Worm (Caenorhabditis elegans) whole organism, L4 larva: ENCODE results near the gene mdf-1.

ENCODE experiments used
- D1046.2 ChIP-seq: fragments of 200-800 bp; sonication (Bioruptor generic); IDR thresholded peaks from 2 replicates; pipeline ENCODE4 v1.3.6; 2022; ENCODE audit warnings: missing genetic modification characterization, missing compliant biosample characterization
- F26F4.8 ChIP-seq: fragments of 200-800 bp; sonication (Bioruptor generic); conservative IDR thresholded peaks from 2 replicates; pipeline ENCODE4 v1.3.6; 2022; ENCODE audit warnings: missing genetic modification characterization, missing compliant biosample characterization
- T26A8.4 ChIP-seq: fragments of 200-800 bp; sonication (Bioruptor generic); IDR thresholded peaks from 2 replicates; pipeline ENCODE4 v1.3.6; 2022; ENCODE audit warnings: missing genetic modification characterization, missing compliant biosample characterization
- ZK546.5 ChIP-seq, 2 experiments: sonication (generic microtip); optimal IDR thresholded peaks; 2 replicates each; lab custom pipeline; 2017; ENCODE audit warnings: missing biosample characterization in 2 of 2, missing genetic modification characterization in 2 of 2
- aha-1 ChIP-seq: fragments of 150-350 bp; peaks from one replicate; lab custom pipeline; 2014; ENCODE audit warnings: missing biosample characterization, missing genetic modification characterization
- aly-2 ChIP-seq: sonication (generic microtip); optimal IDR thresholded peaks from 2 replicates; lab custom pipeline; 2018; ENCODE audit warnings: missing biosample characterization, missing genetic modification characterization
- ama-1 ChIP-seq: fragments of 150-350 bp; optimal IDR thresholded peaks from 2 replicates; lab custom pipeline; 2014; ENCODE audit warnings: inconsistent platforms, mixed read lengths
- arid-1 ChIP-seq: fragments of 200-800 bp; sonication (Bioruptor generic); conservative IDR thresholded peaks from 2 replicates; pipeline ENCODE4 v1.3.6; 2022; ENCODE audit warnings: missing genetic modification reagents, missing genetic modification characterization, missing compliant biosample characterization
- ceh-20 ChIP-seq: fragments of 200-800 bp; sonication (Bioruptor generic); IDR thresholded peaks from 2 replicates; pipeline ENCODE4 v1.3.6; 2022; ENCODE audit warnings: missing genetic modification reagents, missing genetic modification characterization, missing compliant biosample characterization
- ceh-28 ChIP-seq: fragments of 150-350 bp; optimal IDR thresholded peaks from 2 replicates; lab custom pipeline; 2014; ENCODE audit warnings: missing biosample characterization, missing genetic modification reagents, missing genetic modification characterization
- ceh-62 ChIP-seq: sonication (generic microtip); optimal IDR thresholded peaks from 2 replicates; lab custom pipeline; 2017; ENCODE audit warnings: missing biosample characterization, missing genetic modification characterization
- ces-1 ChIP-seq: fragments of 150-350 bp; sonication (generic microtip); optimal IDR thresholded peaks from 4 replicates; lab custom pipeline; 2014; ENCODE audit warnings: missing biosample characterization, missing genetic modification reagents, missing genetic modification characterization
- cey-2 ChIP-seq: sonication (generic microtip); optimal IDR thresholded peaks from 3 replicates; lab custom pipeline; 2017; ENCODE audit warnings: missing genetic modification characterization, mild to moderate bottlenecking, missing compliant biosample characterization, antibody characterized with exemption, borderline replicate concordance; ENCODE audit not compliant: insufficient read depth
- daf-16 ChIP-seq, 3 experiments: sonication (generic microtip); optimal IDR thresholded peaks; 2 replicates each; lab custom pipeline; 2016 to 2017; ENCODE audit warnings: missing genetic modification characterization in 3 of 3, missing genetic modification reagents in 3 of 3, mild to moderate bottlenecking in 2 of 3, missing compliant biosample characterization in 2 of 3, missing biosample characterization in 1 of 3, moderate library complexity in 1 of 3
- dmd-8 ChIP-seq: fragments of 200-800 bp; sonication (Bioruptor generic); IDR thresholded peaks from 2 replicates; pipeline ENCODE4 v1.3.6; 2022; ENCODE audit warnings: missing genetic modification characterization, missing compliant biosample characterization
- dmd-9 ChIP-seq: fragments of 200-800 bp; sonication (Bioruptor generic); IDR thresholded peaks from 2 replicates; pipeline ENCODE4 v1.3.6; 2022; ENCODE audit warnings: missing genetic modification reagents, missing genetic modification characterization, missing compliant biosample characterization
- dpl-1 ChIP-seq: fragments of 150-350 bp; optimal IDR thresholded peaks from 2 replicates; lab custom pipeline; 2014; ENCODE audit warnings: missing biosample characterization, missing genetic modification reagents, missing genetic modification characterization
- dve-1 ChIP-seq: sonication (generic microtip); optimal IDR thresholded peaks from 2 replicates; lab custom pipeline; 2017; ENCODE audit warnings: antibody characterized with exemption, mild to moderate bottlenecking, missing genetic modification characterization, missing compliant biosample characterization; ENCODE audit not compliant: insufficient read depth
- egl-27 ChIP-seq: sonication (generic microtip); optimal IDR thresholded peaks from 3 replicates; lab custom pipeline; 2017; ENCODE audit warnings: missing biosample characterization, missing genetic modification reagents, missing genetic modification characterization
- egl-43 ChIP-seq: fragments of 200-800 bp; sonication (Bioruptor generic); IDR thresholded peaks from 2 replicates; pipeline ENCODE4 v1.3.6; 2022; ENCODE audit warnings: missing genetic modification reagents, missing genetic modification characterization, missing compliant biosample characterization
- fkh-10 ChIP-seq: fragments of 150-350 bp; optimal IDR thresholded peaks from 2 replicates; lab custom pipeline; 2014; ENCODE audit warnings: missing biosample characterization, missing genetic modification reagents, missing genetic modification characterization
- fos-1 ChIP-seq: fragments of 150-350 bp; optimal IDR thresholded peaks from 2 replicates; lab custom pipeline; 2014; ENCODE audit warnings: missing biosample characterization, missing genetic modification characterization
- hlh-11 ChIP-seq: fragments of 200-800 bp; sonication (Bioruptor generic); optimal IDR thresholded peaks from 2 replicates; lab custom pipeline; 2018; ENCODE audit warnings: mild to moderate bottlenecking, missing genetic modification characterization, missing compliant biosample characterization
- hmg-1.1 ChIP-seq: fragments of 200-800 bp; sonication (Bioruptor generic); IDR thresholded peaks from 2 replicates; pipeline ENCODE4 v1.3.6; 2022; ENCODE audit warnings: missing genetic modification reagents, missing genetic modification characterization, missing compliant biosample characterization
- lim-7 ChIP-seq: fragments of 200-800 bp; sonication (Bioruptor generic); IDR thresholded peaks from 2 replicates; pipeline ENCODE4 v1.3.6; 2022; ENCODE audit warnings: missing genetic modification characterization, missing compliant biosample characterization
- lin-1 ChIP-seq: fragments of 200-800 bp; sonication (Bioruptor generic); IDR thresholded peaks from 2 replicates; pipeline ENCODE4 v1.3.6; 2022; ENCODE audit warnings: missing genetic modification reagents, missing genetic modification characterization, missing compliant biosample characterization
- lin-15B ChIP-seq: fragments of 150-350 bp; sonication (generic microtip); optimal IDR thresholded peaks from 3 replicates; lab custom pipeline; 2014; ENCODE audit warnings: missing biosample characterization, missing genetic modification characterization
- lin-29 ChIP-seq: fragments of 200-800 bp; sonication (Bioruptor generic); IDR thresholded peaks from 2 replicates; pipeline ENCODE4 v1.3.6; 2022; ENCODE audit warnings: missing genetic modification reagents, missing genetic modification characterization, missing compliant biosample characterization
- lin-39 ChIP-seq: fragments of 150-350 bp; optimal IDR thresholded peaks from 2 replicates; lab custom pipeline; 2014; ENCODE audit warnings: missing biosample characterization, missing genetic modification reagents, missing genetic modification characterization
- lir-3 ChIP-seq: sonication (generic microtip); optimal IDR thresholded peaks from 2 replicates; lab custom pipeline; 2016; ENCODE audit warnings: mild to moderate bottlenecking, missing genetic modification characterization, missing compliant biosample characterization
- madf-5 ChIP-seq, 2 experiments: fragments of 200-800 bp; sonication (Bioruptor generic); IDR thresholded peaks; 2 replicates each; pipeline ENCODE4 v1.3.6; 2022; ENCODE audit warnings: missing compliant biosample characterization in 2 of 2, missing genetic modification characterization in 2 of 2
- mdl-1 ChIP-seq, 2 experiments: fragments of 150-350 bp in 1 of 2; sonication (generic microtip) in 1 of 2; optimal IDR thresholded peaks; 2 replicates each; lab custom pipeline; 2014 to 2017; ENCODE audit warnings: missing biosample characterization in 2 of 2, missing genetic modification characterization in 2 of 2
- mep-1 ChIP-seq: fragments of 150-350 bp; sonication (generic microtip); optimal IDR thresholded peaks from 3 replicates; lab custom pipeline; 2014; ENCODE audit warnings: missing biosample characterization, missing genetic modification characterization
- mes-2 ChIP-seq: sonication (generic microtip); optimal IDR thresholded peaks from 2 replicates; lab custom pipeline; 2016; ENCODE audit warnings: missing genotype, mild to moderate bottlenecking, missing genetic modification characterization, missing compliant biosample characterization; ENCODE audit not compliant: poor library complexity, severe bottlenecking
- mxl-2 ChIP-seq: fragments of 200-800 bp; sonication (Bioruptor generic); conservative IDR thresholded peaks from 2 replicates; pipeline ENCODE4 v1.3.6; 2022; ENCODE audit warnings: missing genetic modification reagents, missing genetic modification characterization, missing compliant biosample characterization
- mxl-3 ChIP-seq: fragments of 200-800 bp; sonication (Bioruptor generic); optimal IDR thresholded peaks from 2 replicates; lab custom pipeline; 2018; ENCODE audit warnings: mild to moderate bottlenecking, missing genetic modification characterization, missing compliant biosample characterization
- nhr-102 ChIP-seq: sonication (generic microtip); optimal IDR thresholded peaks from 2 replicates; lab custom pipeline; 2016; ENCODE audit warnings: mild to moderate bottlenecking, missing genetic modification characterization, moderate library complexity, missing compliant biosample characterization
- nhr-11 ChIP-seq: fragments of 150-350 bp; optimal IDR thresholded peaks from 2 replicates; lab custom pipeline; 2014; ENCODE audit warnings: missing biosample characterization, missing genetic modification characterization
- nhr-111 ChIP-seq: fragments of 200-800 bp; sonication (Bioruptor generic); optimal IDR thresholded peaks from 2 replicates; lab custom pipeline; 2018; ENCODE audit warnings: mild to moderate bottlenecking, missing genetic modification characterization, missing compliant biosample characterization
- nhr-25 ChIP-seq: sonication (generic microtip); optimal IDR thresholded peaks from 2 replicates; lab custom pipeline; 2017; ENCODE audit warnings: missing genetic modification characterization, mild to moderate bottlenecking, missing compliant biosample characterization, antibody characterized with exemption, moderate library complexity, borderline replicate concordance; ENCODE audit not compliant: insufficient read depth
- nhr-48 ChIP-seq: sonication (generic microtip); optimal IDR thresholded peaks from 2 replicates; lab custom pipeline; 2016; ENCODE audit warnings: mild to moderate bottlenecking, missing genetic modification characterization, missing compliant biosample characterization
- nhr-6 ChIP-seq: fragments of 150-350 bp; optimal IDR thresholded peaks from 2 replicates; lab custom pipeline; 2014; ENCODE audit warnings: missing biosample characterization, missing genetic modification characterization
- nhr-77 ChIP-seq: fragments of 150-350 bp; optimal IDR thresholded peaks from 2 replicates; lab custom pipeline; 2014; ENCODE audit warnings: missing biosample characterization, missing genetic modification characterization
- php-3 ChIP-seq: fragments of 200-800 bp; sonication (Bioruptor generic); IDR thresholded peaks from 2 replicates; pipeline ENCODE4 v1.3.6; 2022; ENCODE audit warnings: missing genetic modification reagents, missing genetic modification characterization, missing compliant biosample characterization
- pqm-1 ChIP-seq: sonication (generic microtip); optimal IDR thresholded peaks from 2 replicates; lab custom pipeline; 2017; ENCODE audit warnings: missing biosample characterization, missing genetic modification characterization
- rbr-2 ChIP-seq: sonication (generic microtip); optimal IDR thresholded peaks from 2 replicates; lab custom pipeline; 2016; ENCODE audit warnings: missing genotype, missing genetic modification characterization, missing compliant biosample characterization
- saeg-2 ChIP-seq: fragments of 200-800 bp; sonication (Bioruptor generic); IDR thresholded peaks from 2 replicates; pipeline ENCODE4 v1.3.6; 2022; ENCODE audit warnings: missing genetic modification reagents, missing genetic modification characterization, missing compliant biosample characterization
- set-16 ChIP-seq: fragments of 200-800 bp; sonication (Bioruptor generic); IDR thresholded peaks from 2 replicates; pipeline ENCODE4 v1.3.6; 2022; ENCODE audit warnings: missing genetic modification reagents, missing genetic modification characterization, missing compliant biosample characterization
- snpc-1.2 ChIP-seq: fragments of 200-800 bp; sonication (Bioruptor generic); IDR thresholded peaks from 2 replicates; pipeline ENCODE4 v1.3.6; 2022; ENCODE audit warnings: missing genetic modification reagents, missing genetic modification characterization, missing compliant biosample characterization
- spr-3 ChIP-seq: fragments of 200-800 bp; sonication (Bioruptor generic); optimal IDR thresholded peaks from 2 replicates; lab custom pipeline; 2018; ENCODE audit warnings: mild to moderate bottlenecking, missing genetic modification characterization, missing compliant biosample characterization
- tra-1 ChIP-seq: fragments of 200-800 bp; sonication (Bioruptor generic); IDR thresholded peaks from 2 replicates; pipeline ENCODE4 v1.3.6; 2022; ENCODE audit warnings: missing genetic modification reagents, missing genetic modification characterization, missing compliant biosample characterization
- zag-1 ChIP-seq: fragments of 150-350 bp; optimal IDR thresholded peaks from 2 replicates; lab custom pipeline; 2014; ENCODE audit warnings: missing biosample characterization, missing genetic modification characterization

Gene mdf-1

DNA sequence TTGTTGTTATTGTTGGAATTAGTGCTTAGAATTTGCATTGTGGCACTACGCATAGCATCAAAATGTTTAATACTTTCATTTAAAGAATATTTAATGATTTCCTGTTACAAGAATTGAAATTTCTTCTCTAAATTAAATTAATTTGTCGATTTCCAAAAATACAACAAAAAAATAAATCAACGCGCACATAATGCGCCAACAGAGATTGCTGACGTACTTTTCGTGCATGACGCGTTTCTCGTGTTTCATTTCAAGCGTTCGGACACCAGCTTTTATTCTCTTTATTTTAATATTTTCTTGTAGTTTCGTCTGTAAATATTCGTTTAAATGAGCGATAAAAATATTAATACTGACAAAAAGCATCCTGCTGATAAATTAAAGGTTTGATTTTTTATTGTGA lies 30.4 kb downstream of the mdf-1 start, which contains the start of gene eif-2Bdelta (continued):
- TF ChIP-seq ceh-62 (no peak), egl-27 (tag; lab: Kevin White, UChicago) (no peak), mxl-3 (no peak), nhr-102 (tag; lab: Kevin White, UChicago) (peak; percentile 49), egl-43 (GFP tag; lab: Robert Waterston, UW) (no peak), fos-1 (no peak), D1046.2 (GFP tag; lab: Robert Waterston, UW) (no peak), php-3 (no peak), aha-1 (no peak), rbr-2 (peak; percentile 45), hlh-11 (tag; lab: Kevin White, UChicago) (no peak), hmg-1.1 (GFP tag; lab: Robert Waterston, UW) (no peak), dve-1 (tag; lab: Kevin White, UChicago) (peak; percentile 47), spr-3 (no peak), dmd-8 (GFP tag; lab: Robert Waterston, UW) (no peak), ces-1 (GFP tag; lab: Kevin White, UChicago) (no peak), lin-39 (tag; lab: Kevin White, UChicago) (no peak), aly-2 (tag; lab: Kevin White, UChicago) (no peak), mes-2 (tag; lab: Kevin White, UChicago) (peak; percentile 60), dpl-1 (GFP tag; lab: Kevin White, UChicago) (peak; percentile 69), lin-29 (GFP tag; lab: Robert Waterston, UW) (no peak), madf-5 (GFP tag; IDR thresholded peaks at IDR 0.05; lab: Robert Waterston, UW) (no peak), pqm-1 (tag; lab: Kevin White, UChicago) (no peak), nhr-48 (tag; lab: Kevin White, UChicago) (peak; percentile 18), ZK546.5 (tag; optimal IDR thresholded peaks at IDR 0.05; lab: Kevin White, UChicago) (no peak), ceh-20 (no peak), lim-7 (no peak), saeg-2 (no peak), lin-1 (GFP tag; lab: Robert Waterston, UW) (no peak), lin-15B (tag; lab: Kevin White, UChicago) (no peak), daf-16 (GFP tag; optimal IDR thresholded peaks at IDR 0.05; lab: Kevin White, UChicago) (no peak), daf-16 (tag; optimal IDR thresholded peaks at IDR 0.05; lab: Kevin White, UChicago) (peak; percentile 46), ama-1 (lab: Kevin White, UChicago) (no peak), nhr-11 (tag; lab: Kevin White, UChicago) (no peak), nhr-111 (GFP tag; lab: Kevin White, UChicago) (no peak), zag-1 (tag; lab: Kevin White, UChicago) (no peak), fkh-10 (GFP tag; lab: Kevin White, UChicago) (no peak), dmd-9 (GFP tag; lab: Robert Waterston, UW) (no peak), lir-3 (no peak), arid-1 (0 out of 2 replicates have a peak, but pooled peaks have one; percentile 10), mxl-2 (no peak), T26A8.4 (GFP tag; lab: Robert Waterston, UW) (no peak), tra-1 (GFP tag; lab: Robert Waterston, UW) (no peak), mep-1 (tag; lab: Kevin White, UChicago) (peak; percentile 36), mdl-1 (tag; optimal IDR thresholded peaks at IDR 0.05; lab: Kevin White, UChicago) (no peak), F26F4.8 (GFP tag; lab: Robert Waterston, UW) (no peak), ceh-28 (tag; lab: Kevin White, UChicago) (no peak), set-16 (GFP tag; lab: Robert Waterston, UW) (no peak), cey-2 (no peak), nhr-25 (tag; lab: Kevin White, UChicago) (no peak), nhr-6 (tag; lab: Kevin White, UChicago) (no peak), snpc-1.2 (no peak), nhr-77 (no peak)
